Fruit fly (Drosophila melanogaster): ENCODE measurements around the gene Pura.

DNA sequence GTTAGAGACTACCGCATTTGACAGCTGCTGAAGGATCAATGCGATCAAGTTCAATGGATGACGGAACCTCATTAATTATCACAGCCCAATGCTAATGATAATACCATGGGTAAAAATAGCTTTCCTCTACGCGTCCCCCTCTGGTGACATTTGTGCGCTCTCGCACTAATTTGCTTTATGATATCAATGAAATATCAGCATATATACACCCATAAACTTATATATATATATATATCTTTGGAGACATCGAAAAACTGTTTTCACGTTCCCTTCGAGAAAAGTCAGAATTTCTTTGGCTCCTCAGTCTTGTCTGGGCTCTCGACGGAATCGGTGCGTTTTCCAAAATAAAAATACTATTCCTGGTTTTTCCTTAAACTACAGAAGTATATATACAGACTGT lies 30.6 kb upstream of the Pura start, which contains the start of gene frac:
- no peak for TF ChIP-seq CG8478 (optimal IDR thresholded peaks at IDR 0.05)
- TF ChIP-seq usp (GFP tag; optimal IDR thresholded peaks at IDR 0.05): no peak
- no peak for TF ChIP-seq Dll (optimal IDR thresholded peaks at IDR 0.05)
- no peak for TF ChIP-seq psq (optimal IDR thresholded peaks at IDR 0.05)
- TF ChIP-seq pan (optimal IDR thresholded peaks at IDR 0.05): no peak

Measured in whole organism.